Fruit fly (Drosophila melanogaster) whole organism, embryonic: ENCODE measurements around the gene CG31816.

ENCODE experiments used
- ATbp ChIP-seq: fragments of 200-800 bp; sonication (Bioruptor generic); optimal IDR thresholded peaks from 2 replicates; lab custom pipeline; 2017; ENCODE audit warnings: missing biosample characterization, mild to moderate bottlenecking, missing genetic modification characterization, missing genetic modification reagents
- Abd-B ChIP-seq: fragments of 200-800 bp; sonication (Bioruptor generic); optimal IDR thresholded peaks from 2 replicates; lab custom pipeline; 2018; ENCODE audit warnings: missing biosample characterization, mild to moderate bottlenecking, missing genetic modification characterization, moderate library complexity
- Blimp-1 ChIP-seq: fragments of 200-800 bp; sonication (Bioruptor generic); optimal IDR thresholded peaks from 3 replicates; lab custom pipeline; 2018; ENCODE audit warnings: missing biosample characterization, missing genetic modification characterization, mild to moderate bottlenecking, moderate library complexity, missing genetic modification reagents
- CG11085 ChIP-seq: fragments of 200-800 bp; sonication (Bioruptor generic); IDR thresholded peaks from 2 replicates; pipeline ENCODE4 v1.3.6; 2022; ENCODE audit warnings: missing biosample characterization, missing genetic modification characterization
- CG12391 ChIP-seq: fragments of 200-800 bp; sonication (Bioruptor generic); optimal IDR thresholded peaks from 3 replicates; lab custom pipeline; 2018; ENCODE audit warnings: missing biosample characterization, mild to moderate bottlenecking, missing genetic modification characterization, moderate library complexity
- CG13123 ChIP-seq: fragments of 200-800 bp; sonication (Bioruptor generic); optimal IDR thresholded peaks from 2 replicates; lab custom pipeline; 2016; ENCODE audit warnings: missing biosample characterization, missing genetic modification characterization
- CG1602 ChIP-seq: fragments of 200-800 bp; sonication (Bioruptor generic); optimal IDR thresholded peaks from 3 replicates; lab custom pipeline; 2016; ENCODE audit warnings: missing biosample characterization, missing genetic modification characterization
- CG1647 ChIP-seq: fragments of 200-800 bp; sonication (Bioruptor generic); optimal IDR thresholded peaks from 3 replicates; lab custom pipeline; 2016; ENCODE audit warnings: missing biosample characterization, missing genetic modification characterization
- CG16815 ChIP-seq: fragments of 200-800 bp; sonication (Bioruptor generic); optimal IDR thresholded peaks from 3 replicates; lab custom pipeline; 2017; ENCODE audit warnings: missing biosample characterization, mild to moderate bottlenecking, missing genetic modification characterization
- CG17802 ChIP-seq: fragments of 200-800 bp; sonication (Bioruptor generic); optimal IDR thresholded peaks from 2 replicates; lab custom pipeline; 2018; ENCODE audit warnings: missing biosample characterization, mild to moderate bottlenecking, missing genetic modification characterization, moderate library complexity
- CG2116 ChIP-seq: fragments of 200-800 bp; sonication (Bioruptor generic); optimal IDR thresholded peaks from 3 replicates; lab custom pipeline; 2018; ENCODE audit warnings: missing biosample characterization, mild to moderate bottlenecking, missing genetic modification characterization
- CG3065 ChIP-seq: fragments of 200-800 bp; sonication (Bioruptor generic); optimal IDR thresholded peaks from 2 replicates; lab custom pipeline; 2016; ENCODE audit warnings: missing biosample characterization, missing genetic modification characterization
- CG3163 ChIP-seq: fragments of 200-800 bp; sonication (Bioruptor generic); optimal IDR thresholded peaks from 3 replicates; lab custom pipeline; 2016; ENCODE audit warnings: missing biosample characterization, missing genetic modification characterization
- CG33557 ChIP-seq: fragments of 200-800 bp; sonication (Bioruptor generic); optimal IDR thresholded peaks from 2 replicates; lab custom pipeline; 2019; ENCODE audit warnings: missing biosample characterization, mild to moderate bottlenecking, missing genetic modification characterization, moderate library complexity
- CG3407 ChIP-seq: fragments of 200-800 bp; sonication (Bioruptor generic); optimal IDR thresholded peaks from 2 replicates; lab custom pipeline; 2018; ENCODE audit warnings: missing biosample characterization, mild to moderate bottlenecking, missing genetic modification characterization
- CG4404 ChIP-seq: fragments of 200-800 bp; sonication (Bioruptor generic); IDR thresholded peaks from 2 replicates; pipeline ENCODE4 v1.3.6; 2022; ENCODE audit warnings: missing biosample characterization, missing genetic modification characterization
- CG7556 ChIP-seq: fragments of 200-800 bp; sonication (Bioruptor generic); optimal IDR thresholded peaks from 2 replicates; lab custom pipeline; 2017; ENCODE audit warnings: missing biosample characterization, mild to moderate bottlenecking, missing genetic modification characterization
- CG8944 ChIP-seq: fragments of 200-800 bp; sonication (Bioruptor generic); optimal IDR thresholded peaks from 3 replicates; lab custom pipeline; 2016; ENCODE audit warnings: missing biosample characterization, missing genetic modification characterization
- CG9215 ChIP-seq: fragments of 200-800 bp; sonication (Bioruptor generic); IDR thresholded peaks from 2 replicates; pipeline ENCODE4 v1.3.6; 2022; ENCODE audit warnings: missing biosample characterization, missing genetic modification characterization
- CG9609 ChIP-seq: fragments of 200-800 bp; sonication (Bioruptor generic); optimal IDR thresholded peaks from 3 replicates; lab custom pipeline; 2016; ENCODE audit warnings: missing biosample characterization, missing genetic modification characterization
- CG9817 ChIP-seq: fragments of 200-800 bp; sonication (Bioruptor generic); optimal IDR thresholded peaks from 2 replicates; lab custom pipeline; 2018; ENCODE audit warnings: missing biosample characterization, mild to moderate bottlenecking, missing genetic modification characterization, moderate library complexity
- Dbx ChIP-seq: fragments of 200-800 bp; sonication (Bioruptor generic); IDR thresholded peaks from 3 replicates; pipeline ENCODE4 v1.3.6; 2022; ENCODE audit warnings: missing biosample characterization, missing genetic modification characterization
- Dll ChIP-seq: fragments of 200-800 bp; sonication (Bioruptor generic); IDR thresholded peaks from 4 replicates; pipeline ENCODE4 v1.3.6; 2022; ENCODE audit warnings: missing biosample characterization, missing genetic modification characterization; ENCODE audit not compliant: partially characterized antibody
- Hmx ChIP-seq: fragments of 200-800 bp; sonication (Bioruptor generic); optimal IDR thresholded peaks from 2 replicates; lab custom pipeline; 2016; ENCODE audit warnings: missing biosample characterization, missing genetic modification characterization
- Mrtf ChIP-seq: fragments of 200-800 bp; sonication (Bioruptor generic); IDR thresholded peaks from 3 replicates; pipeline ENCODE4 v1.3.6; 2022; ENCODE audit warnings: missing biosample characterization, missing genetic modification characterization
- NC2β ChIP-seq: fragments of 200-800 bp; sonication (Bioruptor generic); optimal IDR thresholded peaks from 2 replicates; lab custom pipeline; 2016; ENCODE audit warnings: missing biosample characterization, missing genetic modification characterization
- NfI ChIP-seq: fragments of 200-800 bp; sonication (Bioruptor generic); optimal IDR thresholded peaks from 3 replicates; lab custom pipeline; 2018; ENCODE audit warnings: missing biosample characterization, mild to moderate bottlenecking, missing genetic modification characterization, moderate library complexity
- al ChIP-seq: fragments of 200-800 bp; sonication (Bioruptor generic); IDR thresholded peaks from 2 replicates; pipeline ENCODE4 v1.3.6; 2022; ENCODE audit warnings: missing biosample characterization, missing genetic modification characterization
- amos ChIP-seq: fragments of 200-800 bp; sonication (Bioruptor generic); IDR thresholded peaks from 2 replicates; pipeline ENCODE4 v1.3.6; 2022; ENCODE audit warnings: missing biosample characterization, missing genetic modification characterization; ENCODE audit not compliant: partially characterized antibody
- ap ChIP-seq: fragments of 200-800 bp; sonication (Bioruptor generic); IDR thresholded peaks from 2 replicates; pipeline ENCODE4 v1.3.6; 2022; ENCODE audit warnings: missing biosample characterization, missing genetic modification characterization
- bab2 ChIP-seq: fragments of 200-800 bp; sonication (Bioruptor generic); optimal IDR thresholded peaks from 2 replicates; lab custom pipeline; 2016; ENCODE audit warnings: missing biosample characterization, missing genetic modification characterization
- chif ChIP-seq, 2 experiments: fragments of 200-800 bp; sonication (Bioruptor generic); optimal IDR thresholded peaks; 3 replicates each; lab custom pipeline; 2016; ENCODE audit warnings: missing biosample characterization in 2 of 2, missing genetic modification characterization in 2 of 2
- disco-r ChIP-seq: fragments of 200-800 bp; sonication (Bioruptor generic); optimal IDR thresholded peaks from 2 replicates; lab custom pipeline; 2016; ENCODE audit warnings: missing biosample characterization, missing genetic modification characterization
- fru ChIP-seq: fragments of >200 bp; optimal IDR thresholded peaks from 2 replicates; lab custom pipeline; 2017
- gfzf ChIP-seq: fragments of 200-800 bp; sonication (Bioruptor generic); optimal IDR thresholded peaks from 2 replicates; lab custom pipeline; 2016; ENCODE audit warnings: missing biosample characterization, mild to moderate bottlenecking, missing genetic modification characterization, moderate library complexity
- lilli ChIP-seq: fragments of 200-800 bp; sonication (Bioruptor generic); optimal IDR thresholded peaks from 3 replicates; lab custom pipeline; 2016; ENCODE audit warnings: missing biosample characterization, missing genetic modification characterization
- nom ChIP-seq: fragments of 200-800 bp; sonication (Bioruptor generic); optimal IDR thresholded peaks from 2 replicates; lab custom pipeline; 2017; ENCODE audit warnings: missing biosample characterization, missing genetic modification characterization, mild to moderate bottlenecking, moderate library complexity, missing genetic modification reagents
- pho ChIP-seq: fragments of 200-800 bp; sonication (Bioruptor generic); optimal IDR thresholded peaks from 2 replicates; lab custom pipeline; 2016; ENCODE audit warnings: missing biosample characterization, missing genetic modification characterization
- phol ChIP-seq: fragments of 200-800 bp; sonication (Bioruptor generic); optimal IDR thresholded peaks from 3 replicates; lab custom pipeline; 2018; ENCODE audit warnings: missing biosample characterization, mild to moderate bottlenecking, missing genetic modification characterization, moderate library complexity
- run ChIP-seq: fragments of 200-800 bp; sonication (Bioruptor generic); optimal IDR thresholded peaks from 3 replicates; lab custom pipeline; 2018; ENCODE audit warnings: missing biosample characterization, mild to moderate bottlenecking, missing genetic modification characterization
- salm ChIP-seq: fragments of 200-800 bp; sonication (Bioruptor generic); optimal IDR thresholded peaks from 2 replicates; lab custom pipeline; 2018; ENCODE audit warnings: missing biosample characterization, mild to moderate bottlenecking, missing genetic modification characterization
- sc ChIP-seq, 3 experiments: fragments of >200 bp in 2 of 3; fragments of 200-800 bp in 1 of 3; sonication (Bioruptor generic) in 1 of 3; optimal IDR thresholded peaks; 2 replicates in 2 of 3; 3 replicates in 1 of 3; lab custom pipeline; 2017; ENCODE audit warnings: mild to moderate bottlenecking in 1 of 3, missing biosample characterization in 1 of 3, missing genetic modification characterization in 1 of 3, missing genetic modification reagents in 1 of 3
- sd ChIP-seq: fragments of 200-800 bp; sonication (Bioruptor generic); optimal IDR thresholded peaks from 3 replicates; lab custom pipeline; 2018; ENCODE audit warnings: missing biosample characterization, mild to moderate bottlenecking, missing genetic modification characterization, moderate library complexity
- sim ChIP-seq: fragments of 200-800 bp; sonication (Bioruptor generic); IDR thresholded peaks from 2 replicates; pipeline ENCODE4 v1.3.6; 2022; ENCODE audit warnings: missing biosample characterization, missing genetic modification characterization
- slou ChIP-seq: fragments of 200-800 bp; sonication (Bioruptor generic); optimal IDR thresholded peaks from 3 replicates; lab custom pipeline; 2016; ENCODE audit warnings: missing biosample characterization, missing genetic modification characterization
- twi ChIP-seq: fragments of 200-800 bp; optimal IDR thresholded peaks from 2 replicates; lab custom pipeline; 2019; ENCODE audit warnings: missing biosample characterization, mild to moderate bottlenecking, missing genetic modification characterization, moderate library complexity
- vfl ChIP-seq: fragments of 200-800 bp; sonication (Bioruptor generic); optimal IDR thresholded peaks from 2 replicates; lab custom pipeline; 2016; ENCODE audit warnings: missing biosample characterization, missing genetic modification characterization
- zen ChIP-seq: fragments of 200-800 bp; sonication (Bioruptor generic); optimal IDR thresholded peaks from 3 replicates; lab custom pipeline; 2018; ENCODE audit warnings: missing biosample characterization, mild to moderate bottlenecking, missing genetic modification characterization, moderate library complexity
- zen2 ChIP-seq: fragments of 200-800 bp; sonication (Bioruptor generic); IDR thresholded peaks from 3 replicates; pipeline ENCODE4 v1.3.6; 2022; ENCODE audit warnings: missing biosample characterization, missing genetic modification characterization; ENCODE audit not compliant: partially characterized antibody
- zf30C ChIP-seq: fragments of 200-800 bp; sonication (Bioruptor generic); optimal IDR thresholded peaks from 3 replicates; lab custom pipeline; 2018; ENCODE audit warnings: missing biosample characterization, mild to moderate bottlenecking, missing genetic modification characterization

Gene CG31816

DNA sequence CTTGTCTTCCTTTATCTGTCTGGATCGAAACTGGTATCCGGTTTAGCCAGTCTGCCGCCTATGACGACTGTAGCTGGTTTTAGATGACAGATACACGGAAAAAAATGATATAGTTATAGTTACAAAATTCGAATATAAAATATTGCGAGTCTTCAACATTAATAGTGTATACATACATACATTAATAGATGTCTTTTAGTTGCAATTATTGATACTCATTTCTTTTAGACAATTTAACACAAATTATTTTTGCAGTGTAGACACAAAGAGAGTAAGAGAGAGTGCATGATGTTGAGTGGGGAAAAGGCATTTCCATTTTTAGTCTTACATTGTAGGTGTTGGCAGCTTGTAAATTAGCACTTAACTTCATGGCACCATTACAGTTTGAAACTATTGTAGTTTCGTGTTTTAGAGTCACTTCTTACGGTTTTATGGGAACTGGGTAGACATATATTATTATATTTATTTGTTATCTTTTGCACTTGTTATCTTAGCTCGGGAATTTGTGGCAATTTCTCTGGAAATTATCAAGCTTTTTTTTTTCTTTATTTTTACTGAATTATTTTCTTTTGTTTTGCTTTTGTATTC is 47.1 kb upstream of the CG31816 start (continued):
- TF ChIP-seq amos (GFP tag; lab: Robert Waterston, UW) (no peak), CG33557 (GFP tag; lab: Kevin White, UChicago) (peak; percentile 92), al (peak; percentile 47; the same call in 1 of the 2 replicates), twi (peak; percentile 81), CG13123 (GFP tag; lab: Kevin White, UChicago) (peak; percentile 87), Abd-B (GFP tag; lab: Kevin White, UChicago) (no peak), zf30C (GFP tag; lab: Kevin White, UChicago) (peak; percentile 80), CG3065 (GFP tag; lab: Kevin White, UChicago) (peak; percentile 69), phol (tag; lab: Kevin White, UChicago) (no peak), Mrtf (peak; percentile 57; the same call in 1 of the 3 replicates), nom (GFP tag; lab: Kevin White, UChicago) (no peak), CG4404 (GFP tag; lab: Robert Waterston, UW) (no peak), gfzf (GFP tag; lab: Kevin White, UChicago) (no peak), bab2 (GFP tag; lab: Kevin White, UChicago) (peak; percentile 78), NC2β (GFP tag; lab: Kevin White, UChicago) (peak; percentile 78), CG12391 (peak; percentile 95), CG9215 (GFP tag; lab: Robert Waterston, UW) (no peak), Hmx (GFP tag; lab: Kevin White, UChicago) (no peak), zen2 (no peak), CG17802 (tag; lab: Kevin White, UChicago) (no peak), chif (GFP tag; optimal IDR thresholded peaks at IDR 0.05; lab: Kevin White, UChicago) (peak; percentile 76 to 89), ap (GFP tag; lab: Robert Waterston, UW) (peak; percentile 72), zen (tag; lab: Kevin White, UChicago) (no peak), CG7556 (GFP tag; lab: Kevin White, UChicago) (peak; percentile 88), CG2116 (GFP tag; lab: Kevin White, UChicago) (peak; percentile 55), sc (optimal IDR thresholded peaks at IDR 0.05; lab: Kevin White, UChicago) (no peak), sc (GFP tag; optimal IDR thresholded peaks at IDR 0.05; lab: Kevin White, UChicago) (peak; percentile 86), CG1602 (peak; percentile 81), CG9817 (tag; lab: Kevin White, UChicago) (peak; percentile 84), NfI (GFP tag; lab: Kevin White, UChicago) (peak; percentile 82), CG8944 (GFP tag; lab: Kevin White, UChicago) (peak; percentile 61), CG1647 (GFP tag; lab: Kevin White, UChicago) (no peak), lilli (GFP tag; lab: Kevin White, UChicago) (peak; percentile 78), CG11085 (no peak), sim (GFP tag; lab: Robert Waterston, UW) (peak; percentile 83), Dbx (GFP tag; lab: Robert Waterston, UW) (no peak), CG3407 (GFP tag; lab: Kevin White, UChicago) (peak; percentile 86), fru (no peak), run (peak; percentile 81), vfl (GFP tag; lab: Kevin White, UChicago) (peak; percentile 56), disco-r (peak; percentile 60), CG16815 (GFP tag; lab: Kevin White, UChicago) (peak; percentile 73), CG3163 (GFP tag; lab: Kevin White, UChicago) (peak; percentile 46), Blimp-1 (GFP tag; lab: Kevin White, UChicago) (no peak), ATbp (GFP tag; lab: Kevin White, UChicago) (peak; percentile 93), sd (tag; lab: Kevin White, UChicago) (peak; percentile 48), salm (tag; lab: Kevin White, UChicago) (peak; percentile 92), CG9609 (GFP tag; lab: Kevin White, UChicago) (peak; percentile 73), pho (GFP tag; lab: Kevin White, UChicago) (peak; percentile 75), Dll (GFP tag; lab: Robert Waterston, UW) (no peak), slou (GFP tag; lab: Kevin White, UChicago) (no peak)
